Worm (Caenorhabditis elegans): ENCODE data around the gene ZK721.3.

- no peak for TF ChIP-seq spr-1 (tag; optimal IDR thresholded peaks at IDR 0.05)
- no peak for TF ChIP-seq lin-39 (tag; optimal IDR thresholded peaks at IDR 0.05)
- TF ChIP-seq ceh-44 (GFP tag; IDR thresholded peaks at IDR 0.05): no peak
- no peak for TF ChIP-seq nhr-11 (tag; optimal IDR thresholded peaks at IDR 0.05)
- no peak for TF ChIP-seq egl-27 (tag; optimal IDR thresholded peaks at IDR 0.05)
- no peak for TF ChIP-seq ama-1 (optimal IDR thresholded peaks at IDR 0.05)
- TF ChIP-seq ceh-82 (tag; optimal IDR thresholded peaks at IDR 0.05): no peak
These were observed 41.4 kb upstream of the ZK721.3 start, which contains the start of gene M02D8.7 for ce11 chrX:8742896-8743295.

Data from whole organism, L4 larva.